Fruit fly (Drosophila melanogaster) whole organism, embryonic: Measurements from ENCODE around the gene rasp.

Experiments used
- Asciz ChIP-seq: fragments of 200-800 bp; sonication (Bioruptor generic); optimal IDR thresholded peaks from 2 replicates; lab custom pipeline; 2017; ENCODE audit warnings: missing biosample characterization, mild to moderate bottlenecking, missing genetic modification characterization, missing genetic modification reagents
- B-H1 ChIP-seq: fragments of 200-800 bp; sonication (Bioruptor generic); IDR thresholded peaks from 3 replicates; pipeline ENCODE4 v1.3.6; 2022; ENCODE audit warnings: missing biosample characterization, missing genetic modification characterization
- CG10209 ChIP-seq: fragments of 200-800 bp; sonication (Bioruptor generic); optimal IDR thresholded peaks from 3 replicates; lab custom pipeline; 2017; ENCODE audit warnings: missing biosample characterization, mild to moderate bottlenecking, missing genetic modification characterization, missing genetic modification reagents
- CG12219 ChIP-seq: fragments of 200-800 bp; sonication (Bioruptor generic); optimal IDR thresholded peaks from 3 replicates; lab custom pipeline; 2018; ENCODE audit warnings: missing biosample characterization, mild to moderate bottlenecking, missing genetic modification characterization
- CG13287 ChIP-seq: fragments of 200-800 bp; sonication (Bioruptor generic); IDR thresholded peaks from 2 replicates; pipeline ENCODE4 v1.3.6; 2022; ENCODE audit warnings: missing biosample characterization, missing genetic modification characterization; ENCODE audit not compliant: partially characterized antibody
- CG14050 ChIP-seq: fragments of 200-800 bp; sonication (Bioruptor generic); IDR thresholded peaks from 3 replicates; pipeline ENCODE4 v1.3.6; 2022; ENCODE audit warnings: missing biosample characterization, missing genetic modification characterization
- CG16813 ChIP-seq: fragments of 200-800 bp; sonication (Bioruptor generic); IDR thresholded peaks from 3 replicates; pipeline ENCODE4 v1.3.6; 2022; ENCODE audit warnings: missing biosample characterization, missing genetic modification characterization; ENCODE audit not compliant: partially characterized antibody
- CG17186 ChIP-seq: fragments of 200-800 bp; sonication (Bioruptor generic); optimal IDR thresholded peaks from 3 replicates; lab custom pipeline; 2017; ENCODE audit warnings: missing biosample characterization, missing genetic modification reagents, missing genetic modification characterization
- CG17829 ChIP-seq: fragments of 200-800 bp; optimal IDR thresholded peaks from 2 replicates; lab custom pipeline; 2019; ENCODE audit warnings: missing biosample characterization, mild to moderate bottlenecking, missing genetic modification characterization, moderate library complexity
- CG18262 ChIP-seq: fragments of 200-800 bp; optimal IDR thresholded peaks from 3 replicates; lab custom pipeline; 2019; ENCODE audit warnings: missing biosample characterization, mild to moderate bottlenecking, missing genetic modification characterization, moderate library complexity
- CG2875 ChIP-seq: fragments of 200-800 bp; sonication (Bioruptor generic); optimal IDR thresholded peaks from 2 replicates; lab custom pipeline; 2017; ENCODE audit warnings: missing biosample characterization, mild to moderate bottlenecking, missing genetic modification characterization, missing genetic modification reagents
- CG30431 ChIP-seq: fragments of 200-800 bp; sonication (Bioruptor generic); optimal IDR thresholded peaks from 2 replicates; lab custom pipeline; 2017; ENCODE audit warnings: missing biosample characterization, missing genetic modification characterization
- CG31224 ChIP-seq: fragments of 200-800 bp; sonication (Bioruptor generic); IDR thresholded peaks from 2 replicates; pipeline ENCODE4 v1.3.6; 2022; ENCODE audit warnings: missing biosample characterization, missing genetic modification characterization
- CG3163 ChIP-seq: fragments of 200-800 bp; sonication (Bioruptor generic); optimal IDR thresholded peaks from 3 replicates; lab custom pipeline; 2016; ENCODE audit warnings: missing biosample characterization, missing genetic modification characterization
- CG34376 ChIP-seq: fragments of 200-800 bp; sonication (Bioruptor generic); optimal IDR thresholded peaks from 2 replicates; lab custom pipeline; 2018; ENCODE audit warnings: missing biosample characterization, mild to moderate bottlenecking, missing genetic modification characterization
- CG43689 ChIP-seq: fragments of 200-800 bp; sonication (Bioruptor generic); IDR thresholded peaks from 2 replicates; pipeline ENCODE4 v1.3.6; 2022; ENCODE audit warnings: missing biosample characterization, missing genetic modification characterization
- CG4617 ChIP-seq: fragments of 200-800 bp; sonication (Bioruptor generic); optimal IDR thresholded peaks from 3 replicates; lab custom pipeline; 2016; ENCODE audit warnings: missing biosample characterization, missing genetic modification characterization, borderline replicate concordance
- CG4730 ChIP-seq: fragments of 200-800 bp; sonication (Bioruptor generic); IDR thresholded peaks from 2 replicates; pipeline ENCODE4 v1.3.6; 2022; ENCODE audit warnings: missing biosample characterization, missing genetic modification characterization
- CG7271 ChIP-seq: fragments of 200-800 bp; sonication (Bioruptor generic); optimal IDR thresholded peaks from 2 replicates; lab custom pipeline; 2018; ENCODE audit warnings: missing biosample characterization, mild to moderate bottlenecking, missing genetic modification characterization, moderate library complexity
- CG7372 ChIP-seq: fragments of 200-800 bp; sonication (Bioruptor generic); IDR thresholded peaks from 2 replicates; pipeline ENCODE4 v1.3.6; 2022; ENCODE audit warnings: missing biosample characterization, missing genetic modification characterization
- CG8281 ChIP-seq: fragments of 200-800 bp; sonication (Bioruptor generic); optimal IDR thresholded peaks from 2 replicates; lab custom pipeline; 2018; ENCODE audit warnings: missing biosample characterization, mild to moderate bottlenecking, missing genetic modification characterization, moderate library complexity
- CG8924 ChIP-seq: fragments of 200-800 bp; optimal IDR thresholded peaks from 3 replicates; lab custom pipeline; 2019; ENCODE audit warnings: missing biosample characterization, mild to moderate bottlenecking, missing genetic modification characterization, moderate library complexity
- CkIIα-i1 ChIP-seq: fragments of 200-800 bp; sonication (Bioruptor generic); IDR thresholded peaks from 2 replicates; pipeline ENCODE4 v1.3.6; 2022; ENCODE audit warnings: missing biosample characterization, missing genetic modification characterization
- Dek ChIP-seq: fragments of 200-800 bp; sonication (Bioruptor generic); optimal IDR thresholded peaks from 3 replicates; lab custom pipeline; 2019; ENCODE audit warnings: missing biosample characterization, mild to moderate bottlenecking, missing genetic modification characterization, moderate library complexity
- Doc3 ChIP-seq: fragments of 200-800 bp; sonication (Bioruptor generic); IDR thresholded peaks from 3 replicates; pipeline ENCODE4 v1.3.6; 2022; ENCODE audit warnings: missing biosample characterization, missing genetic modification characterization; ENCODE audit not compliant: partially characterized antibody
- E2f1 ChIP-seq: fragments of 200-800 bp; sonication (Bioruptor generic); IDR thresholded peaks from 2 replicates; pipeline ENCODE4 v1.3.6; 2022; ENCODE audit warnings: missing biosample characterization, missing genetic modification characterization
- HLHmδ ChIP-seq: fragments of 200-800 bp; sonication (Bioruptor generic); optimal IDR thresholded peaks from 2 replicates; lab custom pipeline; 2018; ENCODE audit warnings: missing biosample characterization, mild to moderate bottlenecking, missing genetic modification characterization, moderate library complexity
- HmgZ ChIP-seq: fragments of 200-800 bp; sonication (Bioruptor generic); optimal IDR thresholded peaks from 2 replicates; lab custom pipeline; 2018; ENCODE audit warnings: missing biosample characterization, mild to moderate bottlenecking, missing genetic modification characterization
- Hr3 ChIP-seq: fragments of 200-800 bp; sonication (Bioruptor generic); optimal IDR thresholded peaks from 3 replicates; lab custom pipeline; 2016; ENCODE audit warnings: missing biosample characterization, missing genetic modification characterization
- MTF-1 ChIP-seq: fragments of 200-800 bp; sonication (Bioruptor generic); optimal IDR thresholded peaks from 2 replicates; lab custom pipeline; 2018; ENCODE audit warnings: missing biosample characterization, mild to moderate bottlenecking, missing genetic modification characterization, borderline replicate concordance
- Meics ChIP-seq: fragments of 200-800 bp; sonication (Bioruptor generic); optimal IDR thresholded peaks from 2 replicates; lab custom pipeline; 2017; ENCODE audit warnings: missing biosample characterization, mild to moderate bottlenecking, missing genetic modification characterization
- Nf-YB ChIP-seq: fragments of 200-800 bp; sonication (Bioruptor generic); optimal IDR thresholded peaks from 3 replicates; lab custom pipeline; 2019; ENCODE audit warnings: missing biosample characterization, mild to moderate bottlenecking, missing genetic modification characterization, moderate library complexity
- Opbp ChIP-seq: fragments of 200-800 bp; sonication (Bioruptor generic); IDR thresholded peaks from 3 replicates; pipeline ENCODE4 v1.3.6; 2022; ENCODE audit warnings: missing biosample characterization, missing genetic modification characterization; ENCODE audit not compliant: partially characterized antibody
- Sin3A ChIP-seq: fragments of >200 bp; optimal IDR thresholded peaks from 2 replicates; lab custom pipeline; 2018
- Sox102F ChIP-seq: fragments of 200-800 bp; sonication (Bioruptor generic); optimal IDR thresholded peaks from 2 replicates; lab custom pipeline; 2018; ENCODE audit warnings: missing biosample characterization, mild to moderate bottlenecking, missing genetic modification characterization, moderate library complexity
- corto ChIP-seq: fragments of 200-800 bp; sonication (Bioruptor generic); optimal IDR thresholded peaks from 2 replicates; lab custom pipeline; 2016; ENCODE audit warnings: missing biosample characterization, mild to moderate bottlenecking, missing genetic modification characterization, moderate library complexity
- dati ChIP-seq: fragments of 200-800 bp; sonication (Bioruptor generic); IDR thresholded peaks from 2 replicates; pipeline ENCODE4 v1.3.6; 2022; ENCODE audit warnings: missing biosample characterization, missing genetic modification characterization
- dm ChIP-seq: fragments of 200-800 bp; sonication (Bioruptor generic); optimal IDR thresholded peaks from 3 replicates; lab custom pipeline; 2016; ENCODE audit warnings: missing biosample characterization, missing genetic modification characterization
- dmrt11E ChIP-seq: fragments of 200-800 bp; sonication (Bioruptor generic); optimal IDR thresholded peaks from 3 replicates; lab custom pipeline; 2018; ENCODE audit warnings: missing biosample characterization, mild to moderate bottlenecking, missing genetic modification characterization, moderate library complexity
- eyg ChIP-seq: fragments of 200-800 bp; sonication (Bioruptor generic); optimal IDR thresholded peaks from 3 replicates; lab custom pipeline; 2016; ENCODE audit warnings: missing biosample characterization, missing genetic modification characterization
- gce ChIP-seq: fragments of 200-800 bp; sonication (Bioruptor generic); IDR thresholded peaks from 3 replicates; pipeline ENCODE4 v1.3.6; 2022; ENCODE audit warnings: missing biosample characterization, missing genetic modification characterization
- lilli ChIP-seq: fragments of 200-800 bp; sonication (Bioruptor generic); optimal IDR thresholded peaks from 3 replicates; lab custom pipeline; 2016; ENCODE audit warnings: missing biosample characterization, missing genetic modification characterization
- mirr ChIP-seq: fragments of 200-800 bp; sonication (Bioruptor generic); optimal IDR thresholded peaks from 3 replicates; lab custom pipeline; 2018; ENCODE audit warnings: missing biosample characterization, mild to moderate bottlenecking, missing genetic modification characterization
- nerfin-1 ChIP-seq: fragments of 200-800 bp; sonication (Bioruptor generic); optimal IDR thresholded peaks from 3 replicates; lab custom pipeline; 2019; ENCODE audit warnings: missing biosample characterization, mild to moderate bottlenecking, missing genetic modification characterization, moderate library complexity
- nom ChIP-seq: fragments of 200-800 bp; sonication (Bioruptor generic); optimal IDR thresholded peaks from 2 replicates; lab custom pipeline; 2017; ENCODE audit warnings: missing biosample characterization, missing genetic modification characterization, mild to moderate bottlenecking, moderate library complexity, missing genetic modification reagents
- odd ChIP-seq: fragments of 200-800 bp; sonication (Bioruptor generic); optimal IDR thresholded peaks from 2 replicates; lab custom pipeline; 2017; ENCODE audit warnings: missing biosample characterization, mild to moderate bottlenecking, missing genetic modification characterization
- peb ChIP-seq: fragments of 200-800 bp; sonication (Bioruptor generic); IDR thresholded peaks from 2 replicates; pipeline ENCODE4 v1.3.6; 2022; ENCODE audit warnings: missing biosample characterization, missing genetic modification characterization
- pita ChIP-seq: fragments of 200-800 bp; sonication (Bioruptor generic); optimal IDR thresholded peaks from 2 replicates; lab custom pipeline; 2017; ENCODE audit warnings: missing biosample characterization, mild to moderate bottlenecking, missing genetic modification characterization
- row ChIP-seq: fragments of 200-800 bp; sonication (Bioruptor generic); IDR thresholded peaks from 3 replicates; pipeline ENCODE4 v1.3.6; 2022; ENCODE audit warnings: missing biosample characterization, missing genetic modification characterization
- slbo ChIP-seq: fragments of 200-800 bp; sonication (Bioruptor generic); IDR thresholded peaks from 2 replicates; pipeline ENCODE4 v1.3.6; 2022; ENCODE audit warnings: missing biosample characterization, missing genetic modification characterization
- unpg ChIP-seq: fragments of 200-800 bp; sonication (Bioruptor generic); optimal IDR thresholded peaks from 3 replicates; lab custom pipeline; 2018; ENCODE audit warnings: missing biosample characterization, mild to moderate bottlenecking, missing genetic modification characterization, moderate library complexity
- wek ChIP-seq: fragments of 200-800 bp; sonication (Bioruptor generic); optimal IDR thresholded peaks from 3 replicates; lab custom pipeline; 2018; ENCODE audit warnings: missing biosample characterization, mild to moderate bottlenecking, missing genetic modification characterization, moderate library complexity
- z ChIP-seq: fragments of 200-800 bp; sonication (Bioruptor generic); IDR thresholded peaks from 3 replicates; pipeline ENCODE4 v1.3.6; 2022; ENCODE audit warnings: missing biosample characterization, missing genetic modification characterization

rasp gene

DNA sequence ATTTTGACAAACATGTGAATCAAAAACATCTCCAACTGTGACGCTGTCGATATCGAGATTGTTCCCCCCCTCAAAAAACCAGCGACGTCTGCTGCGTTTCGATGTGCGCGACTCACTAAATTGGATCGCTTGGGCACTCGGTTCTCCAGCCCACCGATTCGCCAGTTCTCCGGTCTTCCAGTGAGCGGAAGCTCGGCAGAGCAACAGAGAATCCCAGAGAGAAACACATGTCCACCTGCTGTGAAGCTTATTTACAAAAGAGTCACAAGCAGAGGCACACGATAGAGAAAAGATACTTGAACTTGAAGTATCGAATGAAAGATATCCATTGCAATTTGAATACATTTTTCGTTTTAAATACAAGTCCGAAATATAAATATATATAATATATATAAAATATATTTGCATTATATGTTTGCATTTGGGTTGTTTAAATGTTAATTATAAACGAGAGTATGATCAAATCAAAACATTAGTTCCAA is 27.9 kb upstream of the rasp start (continued):
- TF ChIP-seq E2f1 (GFP tag; lab: Robert Waterston, UW) (no peak), unpg (GFP tag; lab: Kevin White, UChicago) (no peak), CG17186 (GFP tag; lab: Kevin White, UChicago) (no peak), dm (GFP tag; lab: Kevin White, UChicago) (no peak), CG10209 (GFP tag; lab: Kevin White, UChicago) (peak; percentile 21), CG8924 (peak; percentile 20), Dek (peak; percentile 11), CG30431 (GFP tag; lab: Kevin White, UChicago) (no peak), odd (GFP tag; lab: Kevin White, UChicago) (no peak), B-H1 (GFP tag; lab: Robert Waterston, UW) (no peak), Sin3A (lab: Kevin White, UChicago) (no peak), row (peak; percentile 52; the same call in 2 of the 3 replicates), CG16813 (no peak), CG31224 (GFP tag; lab: Robert Waterston, UW) (no peak), CG18262 (tag; lab: Kevin White, UChicago) (peak; percentile 15), CG3163 (GFP tag; lab: Kevin White, UChicago) (peak; percentile 26), corto (GFP tag; lab: Kevin White, UChicago) (no peak), Sox102F (no peak), dati (GFP tag; lab: Robert Waterston, UW) (no peak), lilli (GFP tag; lab: Kevin White, UChicago) (no peak), HmgZ (no peak), CG4730 (GFP tag; lab: Robert Waterston, UW) (no peak), CG12219 (no peak), Doc3 (GFP tag; lab: Robert Waterston, UW) (no peak), CG14050 (GFP tag; lab: Robert Waterston, UW) (no peak), CG34376 (GFP tag; lab: Kevin White, UChicago) (peak; percentile 6), gce (GFP tag; lab: Robert Waterston, UW) (no peak), nerfin-1 (no peak), z (0 out of 3 replicates have a peak, but pooled peaks have one; percentile 51), Meics (GFP tag; lab: Kevin White, UChicago) (peak; percentile 58), peb (no peak), nom (peak; percentile 1), pita (GFP tag; lab: Kevin White, UChicago) (no peak), HLHmδ (no peak), Asciz (GFP tag; lab: Kevin White, UChicago) (no peak), CkIIα-i1 (GFP tag; lab: Robert Waterston, UW) (no peak), eyg (GFP tag; lab: Kevin White, UChicago) (no peak), mirr (no peak), slbo (0 out of 2 replicates have a peak, but pooled peaks have one; percentile 4), Hr3 (GFP tag; lab: Kevin White, UChicago) (no peak), CG17829 (no peak)
- TF ChIP-seq, all 482 proteins: peak for 76

DNA sequence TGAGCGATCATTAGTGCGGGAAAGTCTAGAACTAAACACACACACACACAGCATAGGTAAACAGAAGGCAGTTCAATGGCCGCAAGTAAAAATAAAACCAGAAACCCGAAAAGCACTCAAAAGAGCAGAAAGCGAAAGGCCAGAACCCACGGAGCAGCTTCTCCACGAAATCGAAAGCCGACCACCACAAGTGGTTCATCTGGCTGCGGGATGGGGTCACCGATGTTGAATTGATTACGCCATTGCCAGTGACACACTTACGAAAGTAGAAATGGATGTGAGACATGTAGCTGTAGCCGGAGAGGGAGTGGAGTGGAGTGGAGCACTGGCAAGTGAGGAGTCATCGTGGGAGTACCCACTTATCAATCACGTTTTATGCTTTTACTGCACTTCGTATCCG is 20.6 kb upstream of the rasp start:
- TF ChIP-seq CG7372 (GFP tag; lab: Robert Waterston, UW) (no peak), Nf-YB (GFP tag; lab: Kevin White, UChicago) (no peak), MTF-1 (GFP tag; lab: Kevin White, UChicago) (peak; percentile 10), CG8281 (tag; lab: Kevin White, UChicago) (no peak), CG13287 (GFP tag; lab: Robert Waterston, UW) (no peak), CG2875 (peak; percentile 30), Opbp (no peak), CG4617 (GFP tag; lab: Kevin White, UChicago) (no peak), dmrt11E (tag; lab: Kevin White, UChicago) (peak; percentile 1), wek (no peak), CG43689 (GFP tag; lab: Robert Waterston, UW) (no peak), CG7271 (tag; lab: Kevin White, UChicago) (no peak)
